Fruit fly (Drosophila melanogaster) whole organism, prepupa: Measurements from ENCODE around the gene Atg4b.

Experiments
- Blimp-1 ChIP-seq: fragments of 200-800 bp; sonication (Bioruptor generic); optimal IDR thresholded peaks from 3 replicates; lab custom pipeline; 2017; ENCODE audit warnings: missing biosample characterization, missing genetic modification characterization, mild to moderate bottlenecking, moderate library complexity, missing genetic modification reagents
- CG10631 ChIP-seq: fragments of 200-800 bp; sonication (Bioruptor generic); optimal IDR thresholded peaks from 2 replicates; lab custom pipeline; 2016; ENCODE audit warnings: missing biosample characterization, missing genetic modification characterization
- CG10669 ChIP-seq: fragments of 200-800 bp; sonication (Bioruptor generic); optimal IDR thresholded peaks from 3 replicates; lab custom pipeline; 2018; ENCODE audit warnings: missing biosample characterization, mild to moderate bottlenecking, missing genetic modification characterization, moderate library complexity
- CG11294 ChIP-seq: fragments of 200-800 bp; sonication (Bioruptor generic); IDR thresholded peaks from 2 replicates; pipeline ENCODE4 v1.3.6; 2022; ENCODE audit warnings: missing biosample characterization, missing genetic modification characterization
- CG11762 ChIP-seq: fragments of 200-800 bp; sonication (Bioruptor generic); optimal IDR thresholded peaks from 3 replicates; lab custom pipeline; 2016; ENCODE audit warnings: missing biosample characterization, missing genetic modification characterization; ENCODE audit not compliant: insufficient read depth
- CG11902 ChIP-seq: fragments of 200-800 bp; sonication (Bioruptor generic); optimal IDR thresholded peaks from 3 replicates; lab custom pipeline; 2016; ENCODE audit warnings: missing biosample characterization, missing genetic modification characterization
- CG15336 ChIP-seq: fragments of 200-800 bp; sonication (Bioruptor generic); IDR thresholded peaks from 2 replicates; pipeline ENCODE4 v1.3.6; 2022; ENCODE audit warnings: missing biosample characterization, missing genetic modification characterization
- CG16779 ChIP-seq: fragments of 200-800 bp; sonication (Bioruptor generic); optimal IDR thresholded peaks from 3 replicates; lab custom pipeline; 2017; ENCODE audit warnings: missing biosample characterization, mild to moderate bottlenecking, missing genetic modification characterization
- CG3032 ChIP-seq: fragments of 200-800 bp; optimal IDR thresholded peaks from 2 replicates; lab custom pipeline; 2019; ENCODE audit warnings: missing biosample characterization, mild to moderate bottlenecking, missing genetic modification characterization, moderate library complexity
- CG31627 ChIP-seq: fragments of 200-800 bp; sonication (Bioruptor generic); optimal IDR thresholded peaks from 3 replicates; lab custom pipeline; 2016; ENCODE audit warnings: missing biosample characterization, missing genetic modification characterization
- CG32006 ChIP-seq: fragments of 200-800 bp; sonication (Bioruptor generic); optimal IDR thresholded peaks from 3 replicates; lab custom pipeline; 2017; ENCODE audit warnings: missing biosample characterization, mild to moderate bottlenecking, missing genetic modification characterization
- CG34406 ChIP-seq: fragments of 200-800 bp; sonication (Bioruptor generic); optimal IDR thresholded peaks from 3 replicates; lab custom pipeline; 2016; ENCODE audit warnings: missing biosample characterization, missing genetic modification characterization
- CG6163 ChIP-seq: fragments of 200-800 bp; sonication (Bioruptor generic); IDR thresholded peaks from 3 replicates; pipeline ENCODE4 v1.3.6; 2022; ENCODE audit warnings: missing biosample characterization, missing genetic modification characterization
- CG6276 ChIP-seq: fragments of 200-800 bp; sonication (Bioruptor generic); optimal IDR thresholded peaks from 2 replicates; lab custom pipeline; 2017; ENCODE audit warnings: missing biosample characterization, mild to moderate bottlenecking, missing genetic modification characterization
- CG6792 ChIP-seq: fragments of 200-800 bp; sonication (Bioruptor generic); optimal IDR thresholded peaks from 3 replicates; lab custom pipeline; 2016; ENCODE audit warnings: missing biosample characterization, missing genetic modification characterization
- CG6808 ChIP-seq: fragments of 200-800 bp; sonication (Bioruptor generic); optimal IDR thresholded peaks from 3 replicates; lab custom pipeline; 2017; ENCODE audit warnings: missing biosample characterization, missing genetic modification characterization, mild to moderate bottlenecking, moderate library complexity, missing genetic modification reagents
- CG7368 ChIP-seq: fragments of 200-800 bp; sonication (Bioruptor generic); optimal IDR thresholded peaks from 3 replicates; lab custom pipeline; 2016; ENCODE audit warnings: missing biosample characterization, missing genetic modification characterization
- CG8319 ChIP-seq: fragments of 200-800 bp; sonication (Bioruptor generic); optimal IDR thresholded peaks from 3 replicates; lab custom pipeline; 2016; ENCODE audit warnings: missing biosample characterization, missing genetic modification characterization
- CG8632 ChIP-seq: fragments of 200-800 bp; sonication (Bioruptor generic); optimal IDR thresholded peaks from 3 replicates; lab custom pipeline; 2016; ENCODE audit warnings: missing biosample characterization, missing genetic modification characterization
- CG9139 ChIP-seq: fragments of 200-800 bp; sonication (Bioruptor generic); optimal IDR thresholded peaks from 3 replicates; lab custom pipeline; 2017; ENCODE audit warnings: missing biosample characterization, mild to moderate bottlenecking, missing genetic modification characterization
- Eip75B ChIP-seq: fragments of 200-800 bp; sonication (Bioruptor generic); optimal IDR thresholded peaks from 3 replicates; lab custom pipeline; 2016; ENCODE audit warnings: missing biosample characterization, missing genetic modification characterization
- Eip78C ChIP-seq: fragments of 200-800 bp; sonication (Bioruptor generic); peaks from one replicate; lab custom pipeline; 2016; ENCODE audit warnings: missing biosample characterization, missing genetic modification characterization
- Eip93F ChIP-seq: fragments of 200-800 bp; sonication (Bioruptor generic); optimal IDR thresholded peaks from 2 replicates; lab custom pipeline; 2016; ENCODE audit warnings: missing biosample characterization, mild to moderate bottlenecking, missing genetic modification characterization
- Ets21C ChIP-seq: fragments of 200-800 bp; sonication (Bioruptor generic); optimal IDR thresholded peaks from 3 replicates; lab custom pipeline; 2016; ENCODE audit warnings: missing biosample characterization, missing genetic modification characterization
- Ets96B ChIP-seq: fragments of 200-800 bp; optimal IDR thresholded peaks from 2 replicates; lab custom pipeline; 2019; ENCODE audit warnings: missing biosample characterization, mild to moderate bottlenecking, missing genetic modification characterization, moderate library complexity
- Gug ChIP-seq: fragments of 200-800 bp; sonication (Bioruptor generic); IDR thresholded peaks from 2 replicates; pipeline ENCODE4 v1.3.6; 2022; ENCODE audit warnings: missing biosample characterization, missing genetic modification characterization
- Hr39 ChIP-seq: fragments of 200-800 bp; sonication (Bioruptor generic); optimal IDR thresholded peaks from 2 replicates; lab custom pipeline; 2016; ENCODE audit warnings: missing biosample characterization, missing genetic modification characterization
- Lpt ChIP-seq: fragments of 200-800 bp; sonication (Bioruptor generic); optimal IDR thresholded peaks from 3 replicates; lab custom pipeline; 2016; ENCODE audit warnings: missing biosample characterization, missing genetic modification characterization
- OdsH ChIP-seq: fragments of 200-800 bp; sonication (Bioruptor generic); optimal IDR thresholded peaks from 3 replicates; lab custom pipeline; 2016; ENCODE audit warnings: missing biosample characterization, missing genetic modification characterization
- Sox102F ChIP-seq: fragments of 200-800 bp; sonication (Bioruptor generic); optimal IDR thresholded peaks from 2 replicates; lab custom pipeline; 2016; ENCODE audit warnings: missing biosample characterization, mild to moderate bottlenecking, missing genetic modification characterization
- Sox15 ChIP-seq: fragments of 200-800 bp; sonication (Bioruptor generic); optimal IDR thresholded peaks from 3 replicates; lab custom pipeline; 2016; ENCODE audit warnings: missing biosample characterization, missing genetic modification characterization
- achi ChIP-seq: fragments of 200-800 bp; sonication (Bioruptor generic); optimal IDR thresholded peaks from 3 replicates; lab custom pipeline; 2016; ENCODE audit warnings: missing biosample characterization, missing genetic modification characterization
- cyc ChIP-seq: fragments of 200-800 bp; sonication (Bioruptor generic); optimal IDR thresholded peaks from 3 replicates; lab custom pipeline; 2016; ENCODE audit warnings: missing biosample characterization, missing genetic modification characterization
- dac ChIP-seq: fragments of 200-800 bp; sonication (Bioruptor generic); optimal IDR thresholded peaks from 2 replicates; lab custom pipeline; 2017; ENCODE audit warnings: missing biosample characterization, mild to moderate bottlenecking, missing genetic modification characterization
- dsx ChIP-seq: fragments of 200-800 bp; optimal IDR thresholded peaks from 3 replicates; lab custom pipeline; 2019; ENCODE audit warnings: missing biosample characterization, mild to moderate bottlenecking, missing genetic modification characterization, moderate library complexity; ENCODE audit not compliant: poor library complexity, severe bottlenecking
- eg ChIP-seq: fragments of 200-800 bp; sonication (Bioruptor generic); IDR thresholded peaks from 3 replicates; pipeline ENCODE4 v1.3.6; 2022; ENCODE audit warnings: missing biosample characterization, missing genetic modification characterization
- esn ChIP-seq: fragments of 200-800 bp; sonication (Bioruptor generic); optimal IDR thresholded peaks from 2 replicates; lab custom pipeline; 2016; ENCODE audit warnings: missing biosample characterization, mild to moderate bottlenecking, missing genetic modification characterization, moderate library complexity
- fd59A ChIP-seq: fragments of 200-800 bp; sonication (Bioruptor generic); optimal IDR thresholded peaks from 2 replicates; lab custom pipeline; 2017; ENCODE audit warnings: missing biosample characterization, mild to moderate bottlenecking, missing genetic modification characterization, missing genetic modification reagents
- fd85E ChIP-seq: fragments of 200-800 bp; sonication (Bioruptor generic); optimal IDR thresholded peaks from 3 replicates; lab custom pipeline; 2016; ENCODE audit warnings: missing biosample characterization, missing genetic modification characterization
- lz ChIP-seq: fragments of 200-800 bp; sonication (Bioruptor generic); optimal IDR thresholded peaks from 3 replicates; lab custom pipeline; 2016; ENCODE audit warnings: missing biosample characterization, missing genetic modification characterization
- spab ChIP-seq: fragments of 200-800 bp; sonication (Bioruptor generic); optimal IDR thresholded peaks from 2 replicates; lab custom pipeline; 2017; ENCODE audit warnings: missing biosample characterization, mild to moderate bottlenecking, missing genetic modification characterization, missing genetic modification reagents
- ss ChIP-seq, 2 experiments: fragments of 200-800 bp; sonication (Bioruptor generic); optimal IDR thresholded peaks; 2 replicates in 1 of 2; 3 replicates in 1 of 2; lab custom pipeline; 2017 to 2018; ENCODE audit warnings: mild to moderate bottlenecking in 2 of 2, missing biosample characterization in 2 of 2, missing genetic modification characterization in 2 of 2, moderate library complexity in 1 of 2

The Atg4b gene

dm6 chr3R:15347822-15348221 is 8.9 kb downstream of the Atg4b start, which contains the start of the genes CG42726 and CG42727 (continued):
- TF ChIP-seq Ets96B (peak; percentile 44), Hr39 (GFP tag; lab: Kevin White, UChicago) (no peak), dsx (no peak), spab (no peak), fd85E (no peak), ss (GFP tag; optimal IDR thresholded peaks at IDR 0.05; lab: Kevin White, UChicago) (no peak), Eip78C (peak; percentile 87), CG6808 (GFP tag; lab: Kevin White, UChicago) (no peak), CG9139 (GFP tag; lab: Kevin White, UChicago) (no peak), OdsH (no peak), CG6276 (GFP tag; lab: Kevin White, UChicago) (no peak), CG31627 (GFP tag; lab: Kevin White, UChicago) (peak; percentile 42)

DNA sequence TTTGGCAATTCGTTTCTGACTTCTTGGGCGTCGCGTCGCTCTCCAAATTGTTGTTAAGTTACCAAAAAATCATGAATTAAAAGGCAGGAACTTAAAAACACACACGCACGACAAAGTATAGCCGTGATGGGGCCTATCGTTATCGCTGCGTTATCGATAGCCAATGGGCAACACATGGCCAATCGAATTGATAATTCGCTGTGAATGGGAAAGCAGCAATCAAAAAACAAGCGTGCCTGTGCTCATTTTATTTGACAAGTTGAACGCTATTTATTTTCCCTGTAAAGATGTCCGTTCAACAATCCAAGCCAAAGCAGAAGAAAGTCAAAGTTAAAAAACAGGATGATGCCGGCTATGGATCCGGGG is 10.7 kb downstream of the Atg4b start, which contains the start of the genes Surf4 and CG31301:
Gene Surf4 (minus strand): TSS at position 159 of the 366 bp plus-strand sequence.
Gene CG31301 (plus strand): TSS at position 188 of the 366 bp plus-strand sequence.
- peak; percentile 91 for TF ChIP-seq dsx
- TF ChIP-seq cyc, result no peak
- TF ChIP-seq CG32006 (GFP tag; lab: Kevin White, UChicago), result no peak
- TF ChIP-seq fd59A (GFP tag; lab: Kevin White, UChicago), result no peak
- TF ChIP-seq CG8632 (GFP tag; lab: Kevin White, UChicago), result no peak
- TF ChIP-seq CG11762 (GFP tag; lab: Kevin White, UChicago), result no peak
- no peak for TF ChIP-seq Hr39 (GFP tag; lab: Kevin White, UChicago)
- TF ChIP-seq CG6163 (GFP tag; lab: Robert Waterston, UW), result no peak
- TF ChIP-seq CG6792 (GFP tag; lab: Kevin White, UChicago), result no peak
- peak; percentile 9 for TF ChIP-seq esn (GFP tag; lab: Kevin White, UChicago)
- no peak for TF ChIP-seq CG31627 (GFP tag; lab: Kevin White, UChicago)
- TF ChIP-seq CG10631 (GFP tag; lab: Kevin White, UChicago), result no peak
- no peak for TF ChIP-seq CG8319

- TF ChIP-seq lz (GFP tag; lab: Kevin White, UChicago) (no peak), Blimp-1 (GFP tag; lab: Kevin White, UChicago) (peak; percentile 92)
Measured at dm6 chr3R:15345198-15346017, 11.3 kb downstream of the Atg4b start.

DNA sequence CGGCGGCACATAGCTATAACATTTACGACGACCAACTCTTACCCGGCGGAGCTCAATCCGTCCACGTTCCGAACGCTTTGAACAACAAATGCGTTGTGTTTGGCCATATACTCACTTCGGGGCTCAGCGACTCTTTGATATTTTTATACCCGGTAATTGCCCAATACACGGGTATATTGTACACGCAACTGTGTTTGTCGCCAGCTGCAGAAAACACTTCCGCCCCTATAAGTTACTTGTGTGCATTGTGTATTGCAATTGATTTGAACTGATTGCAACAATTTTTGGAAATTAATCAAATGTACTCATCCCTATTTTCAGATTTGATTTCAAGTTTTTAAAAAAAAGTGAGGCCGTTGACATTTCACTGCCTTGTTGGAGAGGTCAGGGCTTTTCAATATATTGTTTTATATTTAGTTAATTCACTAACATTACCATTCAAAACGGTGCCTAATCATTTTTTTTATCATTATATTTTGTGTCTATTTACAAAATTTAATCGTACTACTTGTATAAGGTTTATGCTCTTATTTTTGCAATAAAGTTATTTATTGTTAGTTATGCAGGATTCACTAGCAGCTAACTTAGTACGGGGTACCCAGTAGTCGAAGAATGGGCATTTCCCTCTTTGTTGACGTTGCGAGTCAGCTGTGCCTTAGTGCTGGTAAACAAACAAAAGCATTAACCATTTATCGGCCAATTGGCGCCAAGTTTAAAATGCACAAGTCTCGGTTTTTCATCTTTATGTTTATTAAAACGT is 13.6 kb downstream of the Atg4b start, which contains the start of gene Nagk:
Gene Nagk (minus strand): TSS at position 331 of the 760 bp plus-strand sequence.
- no peak for TF ChIP-seq Gug
- TF ChIP-seq spab, result no peak
- TF ChIP-seq CG34406 (GFP tag; lab: Kevin White, UChicago), result peak; percentile 64
- TF ChIP-seq CG15336 (GFP tag; lab: Robert Waterston, UW), result no peak; the same call in 1 of the 2 replicates
- TF ChIP-seq Eip78C, result peak; percentile 95
- peak; percentile 33 for TF ChIP-seq dac (GFP tag; lab: Kevin White, UChicago)
- TF ChIP-seq CG11902, result peak; percentile 39
- TF ChIP-seq Hr39 (GFP tag; lab: Kevin White, UChicago), result peak; percentile 58
- TF ChIP-seq CG6808 (GFP tag; lab: Kevin White, UChicago), result no peak
- peak; percentile 29 for TF ChIP-seq Lpt
- TF ChIP-seq CG11294 (GFP tag; lab: Robert Waterston, UW), result no peak; the same call in 1 of the 2 replicates
- peak; percentile 34 for TF ChIP-seq CG8319
- TF ChIP-seq Sox15 (GFP tag; lab: Kevin White, UChicago), result peak; percentile 40
- TF ChIP-seq Eip93F (GFP tag; lab: Kevin White, UChicago), result no peak
- TF ChIP-seq eg (GFP tag; lab: Robert Waterston, UW), result peak; percentile 24; the same call in 2 of the 3 replicates
- peak; percentile 67 for TF ChIP-seq CG31627 (GFP tag; lab: Kevin White, UChicago)
- peak; percentile 50 for TF ChIP-seq CG7368 (GFP tag; lab: Kevin White, UChicago)
- peak; percentile 25 for TF ChIP-seq Ets96B
- no peak for TF ChIP-seq CG10669 (GFP tag; lab: Kevin White, UChicago)
- no peak for TF ChIP-seq CG16779 (tag; lab: Kevin White, UChicago)
- TF ChIP-seq Ets21C (GFP tag; lab: Kevin White, UChicago), result peak; percentile 55
- TF ChIP-seq Sox102F (GFP tag; lab: Kevin White, UChicago), result no peak
- peak; percentile 72 for TF ChIP-seq Eip75B
- peak; percentile 28 for TF ChIP-seq CG3032 (tag; lab: Kevin White, UChicago)
- TF ChIP-seq cyc, result peak; percentile 67
- TF ChIP-seq achi (GFP tag; lab: Kevin White, UChicago), result peak; percentile 67
